Fruit fly (Drosophila melanogaster): ENCODE results near the gene CG3165.

dm6 chr2L:3006194-3006593 is 29.3 kb downstream of the CG3165 start:
- TF ChIP-seq psq (optimal IDR thresholded peaks at IDR 0.05) (no peak), usp (GFP tag; optimal IDR thresholded peaks at IDR 0.05) (no peak), Dll (optimal IDR thresholded peaks at IDR 0.05) (no peak), CG8478 (optimal IDR thresholded peaks at IDR 0.05) (no peak), EcR (GFP tag; optimal IDR thresholded peaks at IDR 0.05) (no peak), pan (optimal IDR thresholded peaks at IDR 0.05) (no peak)

All from whole organism.